Fruit fly (Drosophila melanogaster) whole organism, prepupa: Measurements from ENCODE around the gene Sfp33A2.

ENCODE experiments used
- Blimp-1 ChIP-seq: fragments of 200-800 bp; sonication (Bioruptor generic); optimal IDR thresholded peaks from 3 replicates; lab custom pipeline; 2017; ENCODE audit warnings: missing biosample characterization, missing genetic modification characterization, mild to moderate bottlenecking, moderate library complexity, missing genetic modification reagents
- CG10631 ChIP-seq: fragments of 200-800 bp; sonication (Bioruptor generic); optimal IDR thresholded peaks from 2 replicates; lab custom pipeline; 2016; ENCODE audit warnings: missing biosample characterization, missing genetic modification characterization
- CG10669 ChIP-seq: fragments of 200-800 bp; sonication (Bioruptor generic); optimal IDR thresholded peaks from 3 replicates; lab custom pipeline; 2018; ENCODE audit warnings: missing biosample characterization, mild to moderate bottlenecking, missing genetic modification characterization, moderate library complexity
- CG11902 ChIP-seq: fragments of 200-800 bp; sonication (Bioruptor generic); optimal IDR thresholded peaks from 3 replicates; lab custom pipeline; 2016; ENCODE audit warnings: missing biosample characterization, missing genetic modification characterization
- CG15336 ChIP-seq: fragments of 200-800 bp; sonication (Bioruptor generic); IDR thresholded peaks from 2 replicates; pipeline ENCODE4 v1.3.6; 2022; ENCODE audit warnings: missing biosample characterization, missing genetic modification characterization
- CG1621 ChIP-seq: fragments of 200-800 bp; sonication (Bioruptor generic); optimal IDR thresholded peaks from 3 replicates; lab custom pipeline; 2018; ENCODE audit warnings: missing biosample characterization, mild to moderate bottlenecking, missing genetic modification characterization
- CG16779 ChIP-seq: fragments of 200-800 bp; sonication (Bioruptor generic); optimal IDR thresholded peaks from 3 replicates; lab custom pipeline; 2017; ENCODE audit warnings: missing biosample characterization, mild to moderate bottlenecking, missing genetic modification characterization
- CG3032 ChIP-seq: fragments of 200-800 bp; optimal IDR thresholded peaks from 2 replicates; lab custom pipeline; 2019; ENCODE audit warnings: missing biosample characterization, mild to moderate bottlenecking, missing genetic modification characterization, moderate library complexity
- CG32006 ChIP-seq: fragments of 200-800 bp; sonication (Bioruptor generic); optimal IDR thresholded peaks from 3 replicates; lab custom pipeline; 2017; ENCODE audit warnings: missing biosample characterization, mild to moderate bottlenecking, missing genetic modification characterization
- CG34406 ChIP-seq: fragments of 200-800 bp; sonication (Bioruptor generic); optimal IDR thresholded peaks from 3 replicates; lab custom pipeline; 2016; ENCODE audit warnings: missing biosample characterization, missing genetic modification characterization
- CG3919 ChIP-seq: fragments of 200-800 bp; sonication (Bioruptor generic); optimal IDR thresholded peaks from 3 replicates; lab custom pipeline; 2016; ENCODE audit warnings: missing biosample characterization, missing genetic modification characterization
- CG4318 ChIP-seq: fragments of 200-800 bp; sonication (Bioruptor generic); optimal IDR thresholded peaks from 3 replicates; lab custom pipeline; 2017; ENCODE audit warnings: missing biosample characterization, mild to moderate bottlenecking, missing genetic modification characterization
- CG6276 ChIP-seq: fragments of 200-800 bp; sonication (Bioruptor generic); optimal IDR thresholded peaks from 2 replicates; lab custom pipeline; 2017; ENCODE audit warnings: missing biosample characterization, mild to moderate bottlenecking, missing genetic modification characterization
- CG6792 ChIP-seq: fragments of 200-800 bp; sonication (Bioruptor generic); optimal IDR thresholded peaks from 3 replicates; lab custom pipeline; 2016; ENCODE audit warnings: missing biosample characterization, missing genetic modification characterization
- CG6854 ChIP-seq: fragments of 200-800 bp; sonication (Bioruptor generic); optimal IDR thresholded peaks from 2 replicates; lab custom pipeline; 2017; ENCODE audit warnings: missing biosample characterization, mild to moderate bottlenecking, missing genetic modification characterization
- CG7368 ChIP-seq: fragments of 200-800 bp; sonication (Bioruptor generic); optimal IDR thresholded peaks from 3 replicates; lab custom pipeline; 2016; ENCODE audit warnings: missing biosample characterization, missing genetic modification characterization
- CG8119 ChIP-seq: fragments of 200-800 bp; sonication (Bioruptor generic); IDR thresholded peaks from 3 replicates; pipeline ENCODE4 v1.3.6; 2022; ENCODE audit warnings: missing biosample characterization, missing genetic modification characterization
- CG8319 ChIP-seq: fragments of 200-800 bp; sonication (Bioruptor generic); optimal IDR thresholded peaks from 3 replicates; lab custom pipeline; 2016; ENCODE audit warnings: missing biosample characterization, missing genetic modification characterization
- Eip93F ChIP-seq: fragments of 200-800 bp; sonication (Bioruptor generic); optimal IDR thresholded peaks from 2 replicates; lab custom pipeline; 2016; ENCODE audit warnings: missing biosample characterization, mild to moderate bottlenecking, missing genetic modification characterization
- Ets21C ChIP-seq: fragments of 200-800 bp; sonication (Bioruptor generic); optimal IDR thresholded peaks from 3 replicates; lab custom pipeline; 2016; ENCODE audit warnings: missing biosample characterization, missing genetic modification characterization
- Ets96B ChIP-seq: fragments of 200-800 bp; optimal IDR thresholded peaks from 2 replicates; lab custom pipeline; 2019; ENCODE audit warnings: missing biosample characterization, mild to moderate bottlenecking, missing genetic modification characterization, moderate library complexity
- Gug ChIP-seq: fragments of 200-800 bp; sonication (Bioruptor generic); IDR thresholded peaks from 2 replicates; pipeline ENCODE4 v1.3.6; 2022; ENCODE audit warnings: missing biosample characterization, missing genetic modification characterization
- Hr39 ChIP-seq: fragments of 200-800 bp; sonication (Bioruptor generic); optimal IDR thresholded peaks from 2 replicates; lab custom pipeline; 2016; ENCODE audit warnings: missing biosample characterization, missing genetic modification characterization
- Hr4 ChIP-seq: fragments of 200-800 bp; sonication (Bioruptor generic); optimal IDR thresholded peaks from 3 replicates; lab custom pipeline; 2016; ENCODE audit warnings: missing biosample characterization, missing genetic modification characterization
- Lpt ChIP-seq: fragments of 200-800 bp; sonication (Bioruptor generic); optimal IDR thresholded peaks from 3 replicates; lab custom pipeline; 2016; ENCODE audit warnings: missing biosample characterization, missing genetic modification characterization
- OdsH ChIP-seq: fragments of 200-800 bp; sonication (Bioruptor generic); optimal IDR thresholded peaks from 3 replicates; lab custom pipeline; 2016; ENCODE audit warnings: missing biosample characterization, missing genetic modification characterization
- Smox ChIP-seq: fragments of 200-800 bp; sonication (Bioruptor generic); optimal IDR thresholded peaks from 3 replicates; lab custom pipeline; 2016; ENCODE audit warnings: missing biosample characterization, missing genetic modification characterization
- Sox102F ChIP-seq: fragments of 200-800 bp; sonication (Bioruptor generic); optimal IDR thresholded peaks from 2 replicates; lab custom pipeline; 2016; ENCODE audit warnings: missing biosample characterization, mild to moderate bottlenecking, missing genetic modification characterization
- Sox14 ChIP-seq: fragments of 200-800 bp; sonication (Bioruptor generic); optimal IDR thresholded peaks from 3 replicates; lab custom pipeline; 2016; ENCODE audit warnings: missing biosample characterization, missing genetic modification characterization
- Sox15 ChIP-seq: fragments of 200-800 bp; sonication (Bioruptor generic); optimal IDR thresholded peaks from 3 replicates; lab custom pipeline; 2016; ENCODE audit warnings: missing biosample characterization, missing genetic modification characterization
- achi ChIP-seq: fragments of 200-800 bp; sonication (Bioruptor generic); optimal IDR thresholded peaks from 3 replicates; lab custom pipeline; 2016; ENCODE audit warnings: missing biosample characterization, missing genetic modification characterization
- acj6 ChIP-seq: fragments of 200-800 bp; sonication (Bioruptor generic); optimal IDR thresholded peaks from 3 replicates; lab custom pipeline; 2016; ENCODE audit warnings: missing biosample characterization, missing genetic modification characterization
- cyc ChIP-seq: fragments of 200-800 bp; sonication (Bioruptor generic); optimal IDR thresholded peaks from 3 replicates; lab custom pipeline; 2016; ENCODE audit warnings: missing biosample characterization, missing genetic modification characterization
- dac ChIP-seq: fragments of 200-800 bp; sonication (Bioruptor generic); optimal IDR thresholded peaks from 2 replicates; lab custom pipeline; 2017; ENCODE audit warnings: missing biosample characterization, mild to moderate bottlenecking, missing genetic modification characterization
- dsx ChIP-seq: fragments of 200-800 bp; optimal IDR thresholded peaks from 3 replicates; lab custom pipeline; 2019; ENCODE audit warnings: missing biosample characterization, mild to moderate bottlenecking, missing genetic modification characterization, moderate library complexity; ENCODE audit not compliant: poor library complexity, severe bottlenecking
- esn ChIP-seq: fragments of 200-800 bp; sonication (Bioruptor generic); optimal IDR thresholded peaks from 2 replicates; lab custom pipeline; 2016; ENCODE audit warnings: missing biosample characterization, mild to moderate bottlenecking, missing genetic modification characterization, moderate library complexity
- fd59A ChIP-seq: fragments of 200-800 bp; sonication (Bioruptor generic); optimal IDR thresholded peaks from 2 replicates; lab custom pipeline; 2017; ENCODE audit warnings: missing biosample characterization, mild to moderate bottlenecking, missing genetic modification characterization, missing genetic modification reagents
- fkh ChIP-seq: fragments of 200-800 bp; sonication (Bioruptor generic); optimal IDR thresholded peaks from 3 replicates; lab custom pipeline; 2017; ENCODE audit warnings: missing biosample characterization, mild to moderate bottlenecking, missing genetic modification characterization, moderate library complexity
- net ChIP-seq: fragments of 200-800 bp; sonication (Bioruptor generic); optimal IDR thresholded peaks from 3 replicates; lab custom pipeline; 2016; ENCODE audit warnings: missing biosample characterization, missing genetic modification characterization
- pdm3 ChIP-seq: fragments of 200-800 bp; sonication (Bioruptor generic); optimal IDR thresholded peaks from 3 replicates; lab custom pipeline; 2016; ENCODE audit warnings: missing biosample characterization, missing genetic modification characterization
- spab ChIP-seq: fragments of 200-800 bp; sonication (Bioruptor generic); optimal IDR thresholded peaks from 2 replicates; lab custom pipeline; 2017; ENCODE audit warnings: missing biosample characterization, mild to moderate bottlenecking, missing genetic modification characterization, missing genetic modification reagents
- ss ChIP-seq, 2 experiments: fragments of 200-800 bp; sonication (Bioruptor generic); optimal IDR thresholded peaks; 2 replicates in 1 of 2; 3 replicates in 1 of 2; lab custom pipeline; 2017 to 2018; ENCODE audit warnings: mild to moderate bottlenecking in 2 of 2, missing biosample characterization in 2 of 2, missing genetic modification characterization in 2 of 2, moderate library complexity in 1 of 2
- vri ChIP-seq: fragments of 200-800 bp; sonication (Bioruptor generic); optimal IDR thresholded peaks from 3 replicates; lab custom pipeline; 2016; ENCODE audit warnings: missing biosample characterization, mild to moderate bottlenecking, missing genetic modification characterization

Sfp33A2 gene

DNA sequence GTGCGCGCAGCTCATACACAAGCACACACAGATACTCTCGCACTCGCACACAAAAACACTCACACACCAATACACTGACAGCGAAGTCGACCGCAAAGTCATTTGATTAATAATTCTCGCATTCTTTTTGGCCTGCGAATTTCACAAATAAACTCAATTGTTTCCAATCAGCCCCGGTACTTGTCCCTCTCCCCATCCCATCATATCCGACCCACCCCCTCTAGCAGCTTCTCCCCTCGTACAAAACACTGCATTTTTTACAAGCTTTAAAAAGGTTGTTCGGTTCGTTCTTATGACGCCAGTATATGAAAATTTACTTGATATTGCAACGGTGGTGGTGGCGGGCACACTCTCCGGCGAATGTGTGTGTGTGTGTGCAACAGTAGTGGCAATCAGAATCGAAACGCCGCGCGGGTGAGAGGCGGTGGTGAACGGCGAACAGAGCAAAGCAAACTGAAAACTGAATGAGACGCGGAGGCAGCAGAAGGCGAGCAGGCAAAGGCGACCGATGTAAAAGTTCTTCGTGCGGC lies 29.8 kb upstream of the Sfp33A2 start (continued):
- TF ChIP-seq Eip93F = no peak
- peak; percentile 35 for TF ChIP-seq net (GFP tag; lab: Kevin White, UChicago)
- TF ChIP-seq CG8319 (GFP tag; lab: Kevin White, UChicago) = no peak
- TF ChIP-seq CG11902 (GFP tag; lab: Kevin White, UChicago) = no peak
- no peak for TF ChIP-seq CG4318
- peak; percentile 42 for TF ChIP-seq fkh (GFP tag; lab: Kevin White, UChicago)
- TF ChIP-seq CG34406 (GFP tag; lab: Kevin White, UChicago) = no peak
- TF ChIP-seq CG6276 = no peak
- TF ChIP-seq Blimp-1 (GFP tag; lab: Kevin White, UChicago) = peak; percentile 1
- no peak for TF ChIP-seq Hr39 (GFP tag; lab: Kevin White, UChicago)
- peak; percentile 65 for TF ChIP-seq Sox14 (GFP tag; lab: Kevin White, UChicago)
- TF ChIP-seq pdm3 = peak; percentile 2
- no peak for TF ChIP-seq CG10631 (GFP tag; lab: Kevin White, UChicago)
- TF ChIP-seq acj6 (GFP tag; lab: Kevin White, UChicago) = no peak
- no peak for TF ChIP-seq spab (GFP tag; lab: Kevin White, UChicago)
- TF ChIP-seq CG10669 (GFP tag; lab: Kevin White, UChicago) = no peak
- TF ChIP-seq dsx = peak; percentile 65

DNA sequence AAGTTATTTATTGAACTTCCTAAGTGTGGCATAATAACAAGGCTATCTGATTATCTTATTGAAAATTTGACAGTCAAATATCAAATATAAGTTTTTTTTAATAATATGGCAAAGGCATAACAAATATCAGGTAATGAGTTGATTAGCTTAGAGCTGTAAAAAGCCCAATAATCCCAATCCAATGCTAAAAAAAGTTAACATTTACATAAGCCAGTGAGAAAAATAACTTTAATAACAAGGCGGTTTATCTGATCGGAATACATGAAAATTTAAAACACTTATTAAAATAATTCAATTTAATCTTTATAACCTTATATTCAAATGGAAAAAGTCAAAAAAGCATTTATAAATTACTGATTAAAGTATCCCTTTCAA lies 29.2 kb upstream of the Sfp33A2 start:
- TF ChIP-seq Gug (GFP tag; lab: Robert Waterston, UW) = no peak
- TF ChIP-seq CG32006 (GFP tag; lab: Kevin White, UChicago) = peak; percentile 25
- peak; percentile 1 for TF ChIP-seq fd59A
- no peak for TF ChIP-seq OdsH (GFP tag; lab: Kevin White, UChicago)
- peak; percentile 23 for TF ChIP-seq Smox (GFP tag; lab: Kevin White, UChicago)
- no peak for TF ChIP-seq net (GFP tag; lab: Kevin White, UChicago)
- TF ChIP-seq Hr4 (GFP tag; lab: Kevin White, UChicago) = peak; percentile 6
- TF ChIP-seq, all 60 proteins: peak for 4

dm6 chr2L:11808702-11809583 lies 28.6 kb upstream of the Sfp33A2 start, which contains the start of gene crol:
TSS of gene crol (minus strand) at chr2L:11809438.
- no peak for TF ChIP-seq Ets96B (tag; lab: Kevin White, UChicago)
- peak; percentile 31 for TF ChIP-seq esn
- no peak for TF ChIP-seq acj6 (GFP tag; lab: Kevin White, UChicago)
- no peak for TF ChIP-seq CG11902 (GFP tag; lab: Kevin White, UChicago)
- peak; percentile 47 for TF ChIP-seq Lpt
- no peak for TF ChIP-seq Ets21C (GFP tag; lab: Kevin White, UChicago)
- no peak for TF ChIP-seq CG7368 (GFP tag; lab: Kevin White, UChicago)
- TF ChIP-seq fkh (GFP tag; lab: Kevin White, UChicago) = peak; percentile 23
- TF ChIP-seq CG3919 (GFP tag; lab: Kevin White, UChicago) = no peak
- TF ChIP-seq vri = peak; percentile 71
- peak; percentile 66 to 82 for TF ChIP-seq ss (GFP tag; optimal IDR thresholded peaks at IDR 0.05; lab: Kevin White, UChicago)
- no peak for TF ChIP-seq spab (GFP tag; lab: Kevin White, UChicago)
- TF ChIP-seq achi (GFP tag; lab: Kevin White, UChicago) = no peak
- TF ChIP-seq OdsH (GFP tag; lab: Kevin White, UChicago) = peak; percentile 15
- peak; percentile 4 for TF ChIP-seq cyc (GFP tag; lab: Kevin White, UChicago)
- TF ChIP-seq CG16779 (tag; lab: Kevin White, UChicago) = no peak
- no peak for TF ChIP-seq CG10631 (GFP tag; lab: Kevin White, UChicago)
- TF ChIP-seq CG6854 (GFP tag; lab: Kevin White, UChicago) = peak; percentile 5
- no peak for TF ChIP-seq CG8319 (GFP tag; lab: Kevin White, UChicago)
- peak; percentile 42 for TF ChIP-seq CG1621 (tag; lab: Kevin White, UChicago)
- TF ChIP-seq Sox102F (GFP tag; lab: Kevin White, UChicago) = no peak
- no peak for TF ChIP-seq dac
- no peak for TF ChIP-seq CG10669 (GFP tag; lab: Kevin White, UChicago)
- no peak; the same call in 2 of the 3 replicates for TF ChIP-seq CG8119 (GFP tag; lab: Robert Waterston, UW)
- TF ChIP-seq Gug (GFP tag; lab: Robert Waterston, UW) = no peak
- TF ChIP-seq net (GFP tag; lab: Kevin White, UChicago) = no peak
- TF ChIP-seq Hr4 (GFP tag; lab: Kevin White, UChicago) = no peak
- TF ChIP-seq CG32006 (GFP tag; lab: Kevin White, UChicago) = no peak
- no peak for TF ChIP-seq Blimp-1 (GFP tag; lab: Kevin White, UChicago)
- peak; percentile 8 for TF ChIP-seq Sox14 (GFP tag; lab: Kevin White, UChicago)
- no peak for TF ChIP-seq CG3032 (tag; lab: Kevin White, UChicago)
- no peak for TF ChIP-seq Sox15 (GFP tag; lab: Kevin White, UChicago)
- no peak for TF ChIP-seq CG6792 (GFP tag; lab: Kevin White, UChicago)
- TF ChIP-seq CG15336 (GFP tag; lab: Robert Waterston, UW) = 0 out of 2 replicates have a peak, but pooled peaks have one; percentile 26
